Worm (Caenorhabditis elegans) whole organism, L1 larva: ENCODE measurements around the gene srj-53.

Experiments
- C04F5.9 ChIP-seq: sonication (generic microtip); optimal IDR thresholded peaks from 2 replicates; lab custom pipeline; 2016; ENCODE audit warnings: missing genetic modification characterization, missing compliant biosample characterization
- alr-1 ChIP-seq: fragments of 200-800 bp; sonication (Bioruptor generic); optimal IDR thresholded peaks from 2 replicates; lab custom pipeline; 2018; ENCODE audit warnings: borderline replicate concordance, mild to moderate bottlenecking, missing genetic modification characterization, missing compliant biosample characterization
- aly-2 ChIP-seq: fragments of 150-350 bp; optimal IDR thresholded peaks from 2 replicates; lab custom pipeline; 2014; ENCODE audit warnings: missing biosample characterization, missing genetic modification characterization
- ama-1 ChIP-seq: fragments of 150-350 bp; optimal IDR thresholded peaks from 2 replicates; lab custom pipeline; 2014
- ceh-63 ChIP-seq: fragments of 200-800 bp; sonication (Bioruptor generic); optimal IDR thresholded peaks from 2 replicates; lab custom pipeline; 2018; ENCODE audit warnings: mild to moderate bottlenecking, missing genetic modification characterization, missing compliant biosample characterization
- ceh-8 ChIP-seq: fragments of 200-800 bp; sonication (Bioruptor generic); optimal IDR thresholded peaks from 2 replicates; lab custom pipeline; 2018; ENCODE audit warnings: mild to moderate bottlenecking, missing genetic modification characterization, moderate library complexity, missing compliant biosample characterization
- ceh-88 ChIP-seq: fragments of 200-800 bp; sonication (Bioruptor generic); IDR thresholded peaks from 2 replicates; pipeline ENCODE4 v1.3.6; 2022; ENCODE audit warnings: missing genetic modification characterization, missing compliant biosample characterization
- ceh-90 ChIP-seq: sonication (generic microtip); optimal IDR thresholded peaks from 2 replicates; lab custom pipeline; 2016; ENCODE audit warnings: missing genetic modification characterization, missing compliant biosample characterization
- ces-1 ChIP-seq: fragments of 150-350 bp; optimal IDR thresholded peaks from 2 replicates; lab custom pipeline; 2014; ENCODE audit warnings: missing biosample characterization, missing genetic modification reagents, missing genetic modification characterization
- dsc-1 ChIP-seq: sonication (generic microtip); optimal IDR thresholded peaks from 2 replicates; lab custom pipeline; 2016; ENCODE audit warnings: mild to moderate bottlenecking, missing genetic modification characterization, missing compliant biosample characterization
- efl-1 ChIP-seq, 4 experiments: fragments of 150-350 bp; optimal IDR thresholded peaks in 3 of 4; peaks in 1 of 4; 1 replicate in 1 of 4; 2 replicates in 3 of 4; lab custom pipeline; 2014; ENCODE audit warnings: missing biosample characterization in 2 of 4, missing genetic modification characterization in 2 of 4, missing genetic modification reagents in 2 of 4
- egl-13 ChIP-seq: sonication (generic microtip); optimal IDR thresholded peaks from 2 replicates; lab custom pipeline; 2016; ENCODE audit warnings: missing genotype, missing genetic modification reagents, missing genetic modification characterization, missing compliant biosample characterization
- elt-2 ChIP-seq: sonication (generic microtip); optimal IDR thresholded peaks from 2 replicates; lab custom pipeline; 2016; ENCODE audit warnings: missing genetic modification characterization, mild to moderate bottlenecking, inconsistent platforms, missing compliant biosample characterization, missing genetic modification reagents
- fkh-10 ChIP-seq: sonication (generic microtip); optimal IDR thresholded peaks from 2 replicates; lab custom pipeline; 2017; ENCODE audit warnings: missing biosample characterization, missing genetic modification reagents, missing genetic modification characterization
- fkh-4 ChIP-seq: sonication (generic microtip); optimal IDR thresholded peaks from 2 replicates; lab custom pipeline; 2016; ENCODE audit warnings: missing compliant biosample characterization, missing genetic modification characterization, borderline replicate concordance
- fkh-8 ChIP-seq: sonication (generic microtip); optimal IDR thresholded peaks from 2 replicates; lab custom pipeline; 2016; ENCODE audit warnings: mild to moderate bottlenecking, missing genetic modification characterization, missing compliant biosample characterization
- fos-1 ChIP-seq: fragments of 150-350 bp; optimal IDR thresholded peaks from 2 replicates; lab custom pipeline; 2014; ENCODE audit warnings: missing biosample characterization, missing genetic modification characterization
- hlh-17 ChIP-seq: fragments of 200-800 bp; sonication (Bioruptor generic); optimal IDR thresholded peaks from 2 replicates; lab custom pipeline; 2018; ENCODE audit warnings: missing genetic modification characterization, mild to moderate bottlenecking, missing compliant biosample characterization, moderate library complexity, borderline replicate concordance
- hlh-4 ChIP-seq: sonication (generic microtip); optimal IDR thresholded peaks from 2 replicates; lab custom pipeline; 2016; ENCODE audit warnings: mild to moderate bottlenecking, missing genetic modification characterization, missing compliant biosample characterization
- hpl-2 ChIP-seq: fragments of 150-350 bp; optimal IDR thresholded peaks from 2 replicates; lab custom pipeline; 2014; ENCODE audit warnings: missing biosample characterization, missing genetic modification reagents, missing genetic modification characterization
- irx-1 ChIP-seq: sonication (generic microtip); optimal IDR thresholded peaks from 2 replicates; lab custom pipeline; 2016; ENCODE audit warnings: missing genetic modification characterization, missing compliant biosample characterization
- isw-1 ChIP-seq: fragments of 200-800 bp; sonication (Bioruptor generic); IDR thresholded peaks from 2 replicates; pipeline ENCODE4 v1.3.6; 2022; ENCODE audit warnings: missing genetic modification characterization, missing compliant biosample characterization
- lin-13 ChIP-seq: fragments of 150-350 bp; optimal IDR thresholded peaks from 2 replicates; lab custom pipeline; 2014; ENCODE audit warnings: missing biosample characterization, missing genetic modification reagents, missing genetic modification characterization
- lin-14 ChIP-seq: fragments of 200-800 bp; sonication (Bioruptor generic); optimal IDR thresholded peaks from 2 replicates; lab custom pipeline; 2018; ENCODE audit warnings: mild to moderate bottlenecking, missing genetic modification characterization, moderate library complexity, missing compliant biosample characterization
- lin-15B ChIP-seq: fragments of 150-350 bp; sonication (generic microtip); optimal IDR thresholded peaks from 3 replicates; lab custom pipeline; 2014; ENCODE audit warnings: missing biosample characterization, missing genetic modification characterization
- lin-35 ChIP-seq, 2 experiments: fragments of 150-350 bp; optimal IDR thresholded peaks; 2 replicates each; lab custom pipeline; 2014; ENCODE audit warnings: missing biosample characterization in 2 of 2, missing genetic modification characterization in 2 of 2, missing genetic modification reagents in 2 of 2
- mab-9 ChIP-seq: fragments of 200-800 bp; sonication (Bioruptor generic); IDR thresholded peaks from 2 replicates; pipeline ENCODE4 v1.3.6; 2022; ENCODE audit warnings: missing genetic modification reagents, missing genetic modification characterization, missing compliant biosample characterization
- mdl-1 ChIP-seq, 2 experiments: fragments of 150-350 bp; optimal IDR thresholded peaks; 2 replicates each; lab custom pipeline; 2014 to 2017; ENCODE audit warnings: missing biosample characterization in 2 of 2, missing genetic modification characterization in 2 of 2, inconsistent platforms in 1 of 2
- mef-2 ChIP-seq: fragments of 150-350 bp; optimal IDR thresholded peaks from 2 replicates; lab custom pipeline; 2014; ENCODE audit warnings: missing biosample characterization, missing genetic modification characterization
- nhr-11 ChIP-seq: fragments of 150-350 bp; optimal IDR thresholded peaks from 2 replicates; lab custom pipeline; 2014; ENCODE audit warnings: missing biosample characterization, missing genetic modification characterization
- nhr-12 ChIP-seq: sonication (generic microtip); optimal IDR thresholded peaks from 2 replicates; lab custom pipeline; 2017; ENCODE audit warnings: missing biosample characterization, missing genetic modification characterization
- nhr-19 ChIP-seq: fragments of 200-800 bp; sonication (Bioruptor generic); conservative IDR thresholded peaks from 2 replicates; pipeline ENCODE4 v1.3.6; 2022; ENCODE audit warnings: missing genetic modification characterization, missing compliant biosample characterization
- nhr-28 ChIP-seq: fragments of 150-350 bp; optimal IDR thresholded peaks from 2 replicates; lab custom pipeline; 2014; ENCODE audit warnings: missing biosample characterization, missing genetic modification characterization
- nhr-47 ChIP-seq: sonication (generic microtip); optimal IDR thresholded peaks from 2 replicates; lab custom pipeline; 2016; ENCODE audit warnings: mild to moderate bottlenecking, missing genetic modification characterization, moderate library complexity, missing compliant biosample characterization
- nhr-71 ChIP-seq: sonication (generic microtip); optimal IDR thresholded peaks from 2 replicates; lab custom pipeline; 2016; ENCODE audit warnings: mild to moderate bottlenecking, missing genetic modification characterization, moderate library complexity, missing compliant biosample characterization
- nhr-76 ChIP-seq: sonication (generic microtip); optimal IDR thresholded peaks from 2 replicates; lab custom pipeline; 2017; ENCODE audit warnings: missing biosample characterization, missing genetic modification characterization
- nhr-84 ChIP-seq: sonication (generic microtip); optimal IDR thresholded peaks from 2 replicates; lab custom pipeline; 2017; ENCODE audit warnings: missing biosample characterization, missing genetic modification characterization
- nhr-85 ChIP-seq: sonication (generic microtip); peaks from one replicate; lab custom pipeline; 2016; ENCODE audit warnings: missing genetic modification characterization, inconsistent platforms, missing compliant biosample characterization
- pqm-1 ChIP-seq: sonication (generic microtip); optimal IDR thresholded peaks from 3 replicates; lab custom pipeline; 2017; ENCODE audit warnings: missing biosample characterization, missing genetic modification characterization
- snpc-4 ChIP-seq: fragments of 150-350 bp; optimal IDR thresholded peaks from 2 replicates; lab custom pipeline; 2014; ENCODE audit warnings: missing biosample characterization, missing genetic modification characterization
- snu-23 ChIP-seq: sonication (generic microtip); optimal IDR thresholded peaks from 2 replicates; lab custom pipeline; 2016; ENCODE audit warnings: missing genetic modification characterization, missing compliant biosample characterization
- sptf-1 ChIP-seq: fragments of 150-350 bp; optimal IDR thresholded peaks from 2 replicates; lab custom pipeline; 2014; ENCODE audit warnings: missing biosample characterization, missing genetic modification characterization
- swsn-7 ChIP-seq: sonication (generic microtip); optimal IDR thresholded peaks from 2 replicates; lab custom pipeline; 2016; ENCODE audit warnings: missing genetic modification characterization, missing compliant biosample characterization
- tbx-2 ChIP-seq: sonication (generic microtip); optimal IDR thresholded peaks from 2 replicates; lab custom pipeline; 2016; ENCODE audit warnings: missing genetic modification characterization, missing compliant biosample characterization
- tlp-1 ChIP-seq: fragments of 150-350 bp; optimal IDR thresholded peaks from 2 replicates; lab custom pipeline; 2014; ENCODE audit warnings: missing biosample characterization, missing genetic modification characterization
- unc-30 ChIP-seq: sonication (generic microtip); optimal IDR thresholded peaks from 2 replicates; lab custom pipeline; 2017; ENCODE audit warnings: missing biosample characterization, missing genetic modification characterization
- unc-62 ChIP-seq: fragments of 150-350 bp; optimal IDR thresholded peaks from 2 replicates; lab custom pipeline; 2014; ENCODE audit warnings: missing biosample characterization, missing genetic modification reagents, missing genetic modification characterization
- unc-86 ChIP-seq: sonication (generic microtip); optimal IDR thresholded peaks from 2 replicates; lab custom pipeline; 2016; ENCODE audit warnings: missing genetic modification characterization, missing compliant biosample characterization
- unc-98 ChIP-seq: fragments of 200-800 bp; sonication (Bioruptor generic); IDR thresholded peaks from 2 replicates; pipeline ENCODE4 v1.3.6; 2022; ENCODE audit warnings: missing genetic modification characterization, missing compliant biosample characterization
- vab-15 ChIP-seq: sonication (generic microtip); optimal IDR thresholded peaks from 2 replicates; lab custom pipeline; 2017; ENCODE audit warnings: missing genotype, mild to moderate bottlenecking, missing genetic modification characterization, missing compliant biosample characterization
- xbp-1 ChIP-seq: sonication (generic microtip); optimal IDR thresholded peaks from 2 replicates; lab custom pipeline; 2016; ENCODE audit warnings: missing genetic modification characterization, missing compliant biosample characterization
- zip-4 ChIP-seq: fragments of 200-800 bp; sonication (Bioruptor generic); optimal IDR thresholded peaks from 2 replicates; lab custom pipeline; 2018; ENCODE audit warnings: mild to moderate bottlenecking, missing genetic modification characterization, moderate library complexity, missing compliant biosample characterization
- ztf-4 ChIP-seq: fragments of 150-350 bp; optimal IDR thresholded peaks from 2 replicates; lab custom pipeline; 2014; ENCODE audit warnings: missing biosample characterization, missing genetic modification characterization

srj-53 gene

DNA sequence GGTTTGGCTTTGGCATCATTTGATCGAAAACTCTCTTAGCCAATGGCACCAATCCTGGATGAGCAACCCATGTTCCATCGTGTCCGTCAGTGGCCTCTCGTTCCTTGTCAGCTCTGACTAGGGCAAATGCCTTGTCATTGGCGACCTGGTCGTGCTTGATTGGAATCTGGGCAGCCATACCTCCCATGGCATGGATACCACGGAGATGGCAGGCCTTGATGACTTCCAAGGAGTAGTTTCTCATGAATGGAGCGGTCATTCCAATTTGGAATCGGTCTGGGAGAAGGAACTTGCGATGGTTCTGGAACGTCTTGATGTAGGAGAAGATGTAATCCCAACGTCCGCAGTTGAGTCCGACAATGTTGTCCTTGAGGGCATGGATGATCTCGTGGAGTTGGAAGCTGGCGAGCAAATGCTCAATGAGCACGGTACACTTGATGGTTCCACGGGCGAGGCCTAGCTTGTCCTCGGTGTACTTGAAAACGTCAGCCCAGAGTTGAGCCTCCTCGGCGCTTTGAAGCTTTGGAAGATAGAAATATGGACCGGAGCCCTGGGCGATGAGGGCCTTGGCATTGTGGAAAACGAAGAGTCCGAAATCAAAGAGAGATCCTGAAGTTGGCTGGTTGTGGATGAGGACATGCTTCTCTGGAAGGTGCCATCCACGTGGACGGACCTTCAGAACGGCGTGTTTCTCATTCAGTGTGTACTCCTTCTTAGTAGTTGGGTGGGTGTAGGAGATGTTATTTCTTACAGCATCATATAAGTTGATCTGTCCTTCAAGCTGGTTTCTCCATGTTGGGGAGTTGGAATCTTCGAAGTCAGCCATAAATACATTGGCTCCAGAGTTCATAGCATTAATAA lies 30.7 kb upstream of the srj-53 start:
- no peak for TF ChIP-seq unc-30
- peak; percentile 27 for TF ChIP-seq snu-23 (GFP tag; lab: Kevin White, UChicago)
- TF ChIP-seq ceh-90 (tag; lab: Kevin White, UChicago): no peak
- TF ChIP-seq nhr-85: peak; percentile 49
- no peak for TF ChIP-seq hpl-2 (GFP tag; lab: Kevin White, UChicago)
- no peak for TF ChIP-seq fkh-4
- TF ChIP-seq irx-1 (tag; lab: Kevin White, UChicago): no peak
- no peak for TF ChIP-seq mdl-1 (tag; optimal IDR thresholded peaks at IDR 0.05; lab: Kevin White, UChicago)
- no peak for TF ChIP-seq hlh-17 (GFP tag; lab: Kevin White, UChicago)
- no peak for TF ChIP-seq isw-1 (GFP tag; lab: Robert Waterston, UW)
- TF ChIP-seq ceh-8 (GFP tag; lab: Kevin White, UChicago): no peak
- TF ChIP-seq lin-13: no peak
- no peak for TF ChIP-seq tbx-2 (tag; lab: Kevin White, UChicago)
- TF ChIP-seq ceh-63 (GFP tag; lab: Kevin White, UChicago): no peak
- no peak for TF ChIP-seq efl-1 (optimal IDR thresholded peaks at IDR 0.05; lab: Kevin White, UChicago)
- peak in 1 of 2 experiments; percentile 84 for TF ChIP-seq efl-1 (GFP tag; optimal IDR thresholded peaks at IDR 0.05 in 1 of 2; lab: Kevin White, UChicago)
- TF ChIP-seq mab-9 (GFP tag; lab: Robert Waterston, UW): no peak
- no peak for TF ChIP-seq lin-14 (GFP tag; lab: Kevin White, UChicago)
- no peak for TF ChIP-seq fkh-10
- TF ChIP-seq C04F5.9 (tag; lab: Kevin White, UChicago): peak; percentile 31
- TF ChIP-seq lin-35 (GFP tag; optimal IDR thresholded peaks at IDR 0.05; lab: Kevin White, UChicago): no peak
- TF ChIP-seq swsn-7 (tag; lab: Kevin White, UChicago): no peak
- TF ChIP-seq nhr-84 (tag; lab: Kevin White, UChicago): no peak
- no peak for TF ChIP-seq nhr-71 (tag; lab: Kevin White, UChicago)
- no peak for TF ChIP-seq unc-62
- TF ChIP-seq nhr-47 (tag; lab: Kevin White, UChicago): no peak
- no peak for TF ChIP-seq fos-1 (tag; lab: Kevin White, UChicago)
- no peak for TF ChIP-seq nhr-76 (tag; lab: Kevin White, UChicago)
- TF ChIP-seq hlh-4 (tag; lab: Kevin White, UChicago): no peak
- no peak for TF ChIP-seq tlp-1 (tag; lab: Kevin White, UChicago)
- TF ChIP-seq ces-1: no peak
- TF ChIP-seq nhr-28: no peak
- no peak for TF ChIP-seq ceh-88
- no peak for TF ChIP-seq nhr-19 (GFP tag; lab: Robert Waterston, UW)
- no peak for TF ChIP-seq vab-15 (tag; lab: Kevin White, UChicago)
- TF ChIP-seq fkh-8 (tag; lab: Kevin White, UChicago): no peak
- TF ChIP-seq aly-2 (tag; lab: Kevin White, UChicago): peak; percentile 34
- no peak for TF ChIP-seq nhr-12 (tag; lab: Kevin White, UChicago)
- TF ChIP-seq alr-1 (tag; lab: Kevin White, UChicago): no peak
- TF ChIP-seq pqm-1 (tag; lab: Kevin White, UChicago): no peak
- TF ChIP-seq snpc-4: no peak
- no peak for TF ChIP-seq lin-15B
- no peak for TF ChIP-seq nhr-11 (tag; lab: Kevin White, UChicago)
- TF ChIP-seq unc-86 (tag; lab: Kevin White, UChicago): no peak
- no peak for TF ChIP-seq zip-4 (GFP tag; lab: Kevin White, UChicago)
- TF ChIP-seq mef-2: no peak
- TF ChIP-seq xbp-1: no peak
- TF ChIP-seq elt-2 (tag; lab: Kevin White, UChicago): no peak
- TF ChIP-seq sptf-1 (tag; lab: Kevin White, UChicago): no peak
- TF ChIP-seq unc-98: no peak
- TF ChIP-seq dsc-1 (tag; lab: Kevin White, UChicago): no peak
- no peak for TF ChIP-seq egl-13
- TF ChIP-seq ama-1: peak; percentile 92
- TF ChIP-seq ztf-4 (tag; lab: Kevin White, UChicago): no peak
